Fruit fly (Drosophila melanogaster): ENCODE data around the gene mus312.

mus312 gene

DNA sequence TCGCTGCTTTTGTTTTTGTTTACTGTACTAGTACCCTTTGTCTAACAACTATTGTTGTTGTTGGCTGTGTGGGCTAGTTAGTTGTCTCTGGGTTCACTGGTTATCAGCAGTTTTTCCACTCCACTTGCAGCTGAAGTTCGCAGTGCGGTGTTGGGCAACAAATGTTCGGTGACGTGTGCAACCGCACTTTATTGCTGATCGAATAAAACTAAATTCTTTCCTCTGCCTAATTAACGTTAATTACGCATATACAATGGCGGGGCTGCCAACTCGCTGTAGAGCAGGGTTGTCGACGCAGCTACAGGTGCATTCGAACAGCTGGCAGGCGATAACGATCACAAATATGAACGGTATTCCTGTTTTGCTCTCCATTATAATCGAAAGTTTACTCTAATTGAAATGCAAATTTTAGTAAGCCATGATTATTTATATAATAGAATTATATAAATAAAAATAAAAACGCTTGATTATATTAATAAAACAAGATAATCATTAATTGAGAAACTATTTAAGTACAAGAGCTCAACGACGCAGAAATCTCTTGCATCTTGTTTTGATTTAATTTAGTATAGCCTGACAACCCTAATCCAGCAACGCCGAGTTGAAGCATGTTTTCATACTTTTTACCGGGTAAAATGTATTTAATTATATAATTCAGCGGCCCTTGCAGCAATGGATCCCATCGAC, at the start of gene mus312, which contains the start of the genes mrva and CG42307 (continued):
- TF ChIP-seq CkIIα-i1 (GFP tag; IDR thresholded peaks at IDR 0.05), result no peak
- no peak for TF ChIP-seq pan (optimal IDR thresholded peaks at IDR 0.05)
- TF ChIP-seq pan (GFP tag; optimal IDR thresholded peaks at IDR 0.05 in 1 of 2, IDR thresholded peaks at IDR 0.05 in 1 of 2), result peak in 1 of 2 experiments; percentile 87
- TF ChIP-seq org-1 (GFP tag; optimal IDR thresholded peaks at IDR 0.05), result peak; percentile 66
- TF ChIP-seq luna (GFP tag; optimal IDR thresholded peaks at IDR 0.05), result no peak
- TF ChIP-seq CG9797 (GFP tag; optimal IDR thresholded peaks at IDR 0.05), result peak; percentile 36
- TF ChIP-seq CG34224 (GFP tag; IDR thresholded peaks at IDR 0.05; ENCODE audit: partially characterized antibody), result no peak
- TF ChIP-seq hkb (optimal IDR thresholded peaks at IDR 0.05), result no peak
- TF ChIP-seq hkb (GFP tag; IDR thresholded peaks at IDR 0.05), result peak; percentile 63; the same call in 1 of the 2 replicates
- TF ChIP-seq zfh1 (GFP tag; IDR thresholded peaks at IDR 0.05), result peak; percentile 85
- peak; percentile 43 for TF ChIP-seq Sry-β (GFP tag; optimal IDR thresholded peaks at IDR 0.05)
- peak; percentile 93 for TF ChIP-seq CG12155 (GFP tag; optimal IDR thresholded peaks at IDR 0.05)
- peak; percentile 96 for TF ChIP-seq MESR4 (GFP tag; optimal IDR thresholded peaks at IDR 0.05)
- TF ChIP-seq CG1529 (GFP tag; optimal IDR thresholded peaks at IDR 0.05), result no peak
- TF ChIP-seq HLHmδ (GFP tag; optimal IDR thresholded peaks at IDR 0.05), result peak; percentile 67
- peak; percentile 63 for TF ChIP-seq wdn (GFP tag; IDR thresholded peaks at IDR 0.05)
- 0 out of 2 replicates have a peak, but pooled peaks have one; percentile 48 for TF ChIP-seq sna (GFP tag; IDR thresholded peaks at IDR 0.05; ENCODE audit: partially characterized antibody)
- TF ChIP-seq emc (GFP tag; optimal IDR thresholded peaks at IDR 0.05), result no peak
- TF ChIP-seq CG7271 (tag; optimal IDR thresholded peaks at IDR 0.05), result peak; percentile 41
- TF ChIP-seq bsh (GFP tag; optimal IDR thresholded peaks at IDR 0.05), result peak in 1 of 2 experiments; percentile 92
- peak; percentile 74 for TF ChIP-seq Hand (GFP tag; optimal IDR thresholded peaks at IDR 0.05)
- peak; percentile 66 for TF ChIP-seq CG2202 (tag; optimal IDR thresholded peaks at IDR 0.05)
- TF ChIP-seq Asciz (GFP tag; optimal IDR thresholded peaks at IDR 0.05), result no peak
- TF ChIP-seq dmrt99B (tag; optimal IDR thresholded peaks at IDR 0.05), result no peak
- peak; percentile 96 for TF ChIP-seq CG12659 (GFP tag; optimal IDR thresholded peaks at IDR 0.05)
- TF ChIP-seq bab2 (GFP tag; optimal IDR thresholded peaks at IDR 0.05), result peak; percentile 41
- TF ChIP-seq CG8924 (tag; optimal IDR thresholded peaks at IDR 0.05), result peak; percentile 96
- peak; percentile 97 for TF ChIP-seq B-H2 (GFP tag; optimal IDR thresholded peaks at IDR 0.05)
- TF ChIP-seq unc-4 (GFP tag; IDR thresholded peaks at IDR 0.05; ENCODE audit: partially characterized antibody), result peak; percentile 46
- TF ChIP-seq Drgx (GFP tag; IDR thresholded peaks at IDR 0.05), result peak; percentile 78
- no peak for TF ChIP-seq nerfin-2 (GFP tag; IDR thresholded peaks at IDR 0.05; ENCODE audit: partially characterized antibody)
- TF ChIP-seq CG9609 (GFP tag; optimal IDR thresholded peaks at IDR 0.05), result no peak
- TF ChIP-seq pum (GFP tag; optimal IDR thresholded peaks at IDR 0.05), result peak; percentile 45
- TF ChIP-seq chinmo (GFP tag; IDR thresholded peaks at IDR 0.05; ENCODE audit: partially characterized antibody), result peak; percentile 88
- peak; percentile 85 for TF ChIP-seq CG2116 (GFP tag; optimal IDR thresholded peaks at IDR 0.05)
- peak; percentile 65 for TF ChIP-seq gt (GFP tag; IDR thresholded peaks at IDR 0.05)
- TF ChIP-seq Sin3A (optimal IDR thresholded peaks at IDR 0.05), result peak; percentile 43
- TF ChIP-seq CG3838 (GFP tag; optimal IDR thresholded peaks at IDR 0.05), result peak; percentile 0
- TF ChIP-seq CG11504 (tag; optimal IDR thresholded peaks at IDR 0.05), result peak; percentile 91
- TF ChIP-seq CG3995 (GFP tag; optimal IDR thresholded peaks at IDR 0.05), result no peak
- TF ChIP-seq bowl (GFP tag; IDR thresholded peaks at IDR 0.05), result no peak
- no peak for TF ChIP-seq inv (GFP tag; IDR thresholded peaks at IDR 0.05; ENCODE audit: partially characterized antibody)
- TF ChIP-seq CG7357 (GFP tag; IDR thresholded peaks at IDR 0.05), result peak; percentile 79
- peak; percentile 31 for TF ChIP-seq CG7987 (GFP tag; optimal IDR thresholded peaks at IDR 0.05)
- TF ChIP-seq CG5245 (GFP tag; optimal IDR thresholded peaks at IDR 0.05), result peak; percentile 29
- no peak for TF ChIP-seq dati (GFP tag; IDR thresholded peaks at IDR 0.05)
- peak; percentile 82 for TF ChIP-seq otp (GFP tag; IDR thresholded peaks at IDR 0.05)
- TF ChIP-seq jing (GFP tag; optimal IDR thresholded peaks at IDR 0.05), result no peak
- peak; percentile 91 for TF ChIP-seq Fer3 (tag; optimal IDR thresholded peaks at IDR 0.05)
- TF ChIP-seq ap (GFP tag; IDR thresholded peaks at IDR 0.05), result peak; percentile 53; the same call in 1 of the 2 replicates

All from whole organism, embryonic.